Fruit fly (Drosophila melanogaster): ENCODE measurements around the gene BG642312.

The BG642312 gene

DNA sequence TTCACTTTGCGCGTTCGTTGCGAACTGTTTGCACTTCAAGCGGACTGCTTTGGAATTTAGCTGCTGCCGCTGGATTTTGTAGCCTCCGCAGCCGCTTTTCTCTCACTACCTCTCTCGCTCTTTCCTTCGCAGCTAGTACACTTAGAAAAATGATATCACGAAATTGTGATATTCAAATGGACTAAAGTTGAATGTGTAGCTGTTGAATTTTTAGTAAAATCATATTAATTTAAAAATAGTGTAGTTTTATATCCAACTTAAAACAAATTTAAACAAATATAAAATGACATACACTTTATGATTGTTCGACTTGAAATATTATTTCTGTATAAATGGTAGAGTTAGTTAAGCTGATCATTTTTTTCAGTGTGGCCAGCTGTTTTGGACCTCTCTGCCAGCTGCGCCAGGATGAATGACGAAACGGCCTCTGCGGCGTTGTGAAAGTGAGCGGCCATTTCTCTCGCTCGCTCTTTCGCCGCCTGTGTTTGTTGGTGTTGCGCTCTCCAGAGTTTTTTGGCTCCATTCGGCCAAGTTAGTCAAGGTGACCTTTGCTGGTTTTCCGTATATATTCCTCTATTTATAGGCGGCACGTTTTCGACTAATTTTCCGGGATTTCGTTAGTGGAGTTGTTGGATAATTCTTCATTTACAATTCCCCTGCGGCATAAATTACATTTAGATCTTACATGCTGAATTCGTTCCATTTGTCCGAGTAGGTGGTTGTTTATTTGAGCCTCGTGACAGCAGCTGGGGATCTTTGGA, 29.6 kb upstream of the BG642312 start, which contains the start of gene Ldh (continued):
- TF ChIP-seq CkIIα-i1 (GFP tag; IDR thresholded peaks at IDR 0.05) (no peak), Scr (GFP tag; IDR thresholded peaks at IDR 0.05; ENCODE audit: partially characterized antibody) (no peak), CG13894 (tag; optimal IDR thresholded peaks at IDR 0.05) (peak; percentile 92), aop (GFP tag; IDR thresholded peaks at IDR 0.05) (no peak), CG17612 (GFP tag; IDR thresholded peaks at IDR 0.05) (peak; percentile 67; the same call in 1 of the 2 replicates), CG17361 (GFP tag; IDR thresholded peaks at IDR 0.05) (peak; percentile 99), MESR4 (GFP tag; optimal IDR thresholded peaks at IDR 0.05) (peak; percentile 39), slbo (GFP tag; IDR thresholded peaks at IDR 0.05) (peak; percentile 92), tll (GFP tag; optimal IDR thresholded peaks at IDR 0.05) (peak in 1 of 2 experiments; percentile 83), CG6813 (GFP tag; optimal IDR thresholded peaks at IDR 0.05) (peak; percentile 95), pum (GFP tag; optimal IDR thresholded peaks at IDR 0.05) (peak; percentile 83), row (GFP tag; IDR thresholded peaks at IDR 0.05) (peak; percentile 95), NC2α (GFP tag; optimal IDR thresholded peaks at IDR 0.05) (peak; percentile 69), HLH4C (GFP tag; IDR thresholded peaks at IDR 0.05; ENCODE audit: partially characterized antibody) (no peak), Optix (GFP tag; IDR thresholded peaks at IDR 0.05) (peak; percentile 45; the same call in 1 of the 3 replicates), CG2678 (tag; optimal IDR thresholded peaks at IDR 0.05) (peak; percentile 98), btn (GFP tag; optimal IDR thresholded peaks at IDR 0.05) (no peak), so (GFP tag; IDR thresholded peaks at IDR 0.05) (peak; percentile 90), pho (GFP tag; optimal IDR thresholded peaks at IDR 0.05) (peak; percentile 75), CG30403 (GFP tag; optimal IDR thresholded peaks at IDR 0.05) (peak; percentile 97), GATAe (GFP tag; conservative IDR thresholded peaks at IDR 0.05) (0 out of 2 replicates have a peak, but pooled peaks have one; percentile 27), CG13624 (GFP tag; optimal IDR thresholded peaks at IDR 0.05) (peak; percentile 87), Poxn (GFP tag; IDR thresholded peaks at IDR 0.05) (peak; percentile 62; the same call in 1 of the 2 replicates), CG9932 (GFP tag; IDR thresholded peaks at IDR 0.05) (peak; percentile 90), hbn (GFP tag; IDR thresholded peaks at IDR 0.05; ENCODE audit: partially characterized antibody) (no peak), gt (GFP tag; IDR thresholded peaks at IDR 0.05) (peak; percentile 82; the same call in 1 of the 2 replicates), CG34422 (GFP tag; IDR thresholded peaks at IDR 0.05) (peak; percentile 93), Dek (tag; optimal IDR thresholded peaks at IDR 0.05) (peak; percentile 95), CG10654 (GFP tag; optimal IDR thresholded peaks at IDR 0.05) (peak; percentile 89), CG12219 (GFP tag; optimal IDR thresholded peaks at IDR 0.05) (peak; percentile 92), CG11696 (GFP tag; IDR thresholded peaks at IDR 0.05) (peak; percentile 80), CG15011 (GFP tag; optimal IDR thresholded peaks at IDR 0.05) (peak; percentile 92), CG10267 (tag; optimal IDR thresholded peaks at IDR 0.05) (peak; percentile 95), amos (GFP tag; IDR thresholded peaks at IDR 0.05; ENCODE audit: partially characterized antibody) (no peak), az2 (GFP tag; optimal IDR thresholded peaks at IDR 0.05) (peak; percentile 96), Neu2 (GFP tag; optimal IDR thresholded peaks at IDR 0.05; ENCODE audit: borderline replicate concordance) (peak; percentile 4), Fer1 (GFP tag; optimal IDR thresholded peaks at IDR 0.05) (peak; percentile 97), CG17328 (GFP tag; IDR thresholded peaks at IDR 0.05) (peak; percentile 94), gsb-n (tag; optimal IDR thresholded peaks at IDR 0.05) (peak; percentile 97), nom (GFP tag; optimal IDR thresholded peaks at IDR 0.05) (peak; percentile 70), hkb (optimal IDR thresholded peaks at IDR 0.05) (no peak), hkb (GFP tag; IDR thresholded peaks at IDR 0.05) (peak; percentile 94), CG1647 (GFP tag; optimal IDR thresholded peaks at IDR 0.05) (peak; percentile 84), CG4820 (GFP tag; optimal IDR thresholded peaks at IDR 0.05) (peak; percentile 92), crc (GFP tag; optimal IDR thresholded peaks at IDR 0.05) (peak; percentile 63), zfh2 (GFP tag; optimal IDR thresholded peaks at IDR 0.05) (peak; percentile 73), Lhr (GFP tag; optimal IDR thresholded peaks at IDR 0.05) (peak; percentile 88), cwo (GFP tag; optimal IDR thresholded peaks at IDR 0.05) (peak; percentile 88), CG14965 (GFP tag; optimal IDR thresholded peaks at IDR 0.05; ENCODE audit: borderline replicate concordance) (no peak)
